Fruit fly (Drosophila melanogaster) whole organism, embryonic: ENCODE results near the gene LysS.

ENCODE experiments used
- Antp ChIP-seq: fragments of 200-800 bp; sonication (Bioruptor generic); optimal IDR thresholded peaks from 3 replicates; lab custom pipeline; 2016; ENCODE audit warnings: missing biosample characterization, missing genetic modification characterization
- Atf6 ChIP-seq: fragments of 200-800 bp; sonication (Bioruptor generic); IDR thresholded peaks from 2 replicates; pipeline ENCODE4 v1.3.6; 2022; ENCODE audit warnings: missing biosample characterization, missing genetic modification characterization
- Bteb2 ChIP-seq: fragments of 200-800 bp; sonication (Bioruptor generic); optimal IDR thresholded peaks from 2 replicates; lab custom pipeline; 2016; ENCODE audit warnings: missing biosample characterization, missing genetic modification characterization
- CG12155 ChIP-seq: fragments of 200-800 bp; sonication (Bioruptor generic); optimal IDR thresholded peaks from 3 replicates; lab custom pipeline; 2016; ENCODE audit warnings: missing biosample characterization, missing genetic modification characterization
- CG12769 ChIP-seq: fragments of 200-800 bp; sonication (Bioruptor generic); optimal IDR thresholded peaks from 2 replicates; lab custom pipeline; 2019; ENCODE audit warnings: missing biosample characterization, mild to moderate bottlenecking, missing genetic modification characterization, moderate library complexity
- CG14441 ChIP-seq: fragments of 200-800 bp; sonication (Bioruptor generic); IDR thresholded peaks from 2 replicates; pipeline ENCODE4 v1.3.6; 2022; ENCODE audit warnings: missing biosample characterization, missing genetic modification characterization
- CG14710 ChIP-seq: fragments of 200-800 bp; sonication (Bioruptor generic); optimal IDR thresholded peaks from 3 replicates; lab custom pipeline; 2019; ENCODE audit warnings: missing biosample characterization, mild to moderate bottlenecking, missing genetic modification characterization, moderate library complexity
- CG15269 ChIP-seq: fragments of 200-800 bp; sonication (Bioruptor generic); optimal IDR thresholded peaks from 2 replicates; lab custom pipeline; 2018; ENCODE audit warnings: missing biosample characterization, mild to moderate bottlenecking, missing genetic modification characterization, moderate library complexity
- CG17328 ChIP-seq: fragments of 200-800 bp; sonication (Bioruptor generic); IDR thresholded peaks from 2 replicates; pipeline ENCODE4 v1.3.6; 2022; ENCODE audit warnings: missing biosample characterization, missing genetic modification characterization
- CG18599 ChIP-seq: fragments of 200-800 bp; sonication (Bioruptor generic); optimal IDR thresholded peaks from 3 replicates; lab custom pipeline; 2017; ENCODE audit warnings: missing biosample characterization, missing genetic modification characterization, mild to moderate bottlenecking, moderate library complexity, missing genetic modification reagents
- CG2120 ChIP-seq: fragments of 200-800 bp; sonication (Bioruptor generic); optimal IDR thresholded peaks from 3 replicates; lab custom pipeline; 2016; ENCODE audit warnings: missing biosample characterization, missing genetic modification characterization
- CG2202 ChIP-seq: fragments of 200-800 bp; sonication (Bioruptor generic); optimal IDR thresholded peaks from 2 replicates; lab custom pipeline; 2018; ENCODE audit warnings: missing biosample characterization, mild to moderate bottlenecking, missing genetic modification characterization
- CG2678 ChIP-seq: fragments of 200-800 bp; sonication (Bioruptor generic); optimal IDR thresholded peaks from 3 replicates; lab custom pipeline; 2019; ENCODE audit warnings: missing biosample characterization, mild to moderate bottlenecking, missing genetic modification characterization, moderate library complexity
- CG4820 ChIP-seq: fragments of 200-800 bp; sonication (Bioruptor generic); optimal IDR thresholded peaks from 3 replicates; lab custom pipeline; 2016; ENCODE audit warnings: missing biosample characterization, missing genetic modification characterization
- CG7271 ChIP-seq: fragments of 200-800 bp; sonication (Bioruptor generic); optimal IDR thresholded peaks from 2 replicates; lab custom pipeline; 2018; ENCODE audit warnings: missing biosample characterization, mild to moderate bottlenecking, missing genetic modification characterization, moderate library complexity
- CG8290 ChIP-seq, 3 experiments: fragments of 200-800 bp; sonication (Bioruptor generic); optimal IDR thresholded peaks; 2 replicates each; lab custom pipeline; 2016 to 2019; ENCODE audit warnings: missing biosample characterization in 3 of 3, missing genetic modification characterization in 3 of 3, mild to moderate bottlenecking in 2 of 3, moderate library complexity in 1 of 3
- CG9817 ChIP-seq: fragments of 200-800 bp; sonication (Bioruptor generic); optimal IDR thresholded peaks from 2 replicates; lab custom pipeline; 2018; ENCODE audit warnings: missing biosample characterization, mild to moderate bottlenecking, missing genetic modification characterization, moderate library complexity
- Dad ChIP-seq: fragments of 200-800 bp; sonication (Bioruptor generic); optimal IDR thresholded peaks from 3 replicates; lab custom pipeline; 2016; ENCODE audit warnings: missing biosample characterization, missing genetic modification characterization
- Fer2 ChIP-seq: fragments of 200-800 bp; sonication (Bioruptor generic); optimal IDR thresholded peaks from 2 replicates; lab custom pipeline; 2018; ENCODE audit warnings: missing biosample characterization, mild to moderate bottlenecking, missing genetic modification characterization, moderate library complexity
- GATAe ChIP-seq: fragments of 200-800 bp; sonication (Bioruptor generic); conservative IDR thresholded peaks from 2 replicates; pipeline ENCODE4 v1.3.6; 2022; ENCODE audit warnings: missing biosample characterization, missing genetic modification characterization
- HHEX ChIP-seq: fragments of 200-800 bp; sonication (Bioruptor generic); optimal IDR thresholded peaks from 3 replicates; lab custom pipeline; 2017; ENCODE audit warnings: missing biosample characterization, mild to moderate bottlenecking, missing genetic modification characterization, missing genetic modification reagents
- Hey ChIP-seq: fragments of 200-800 bp; sonication (Bioruptor generic); optimal IDR thresholded peaks from 3 replicates; lab custom pipeline; 2018; ENCODE audit warnings: missing biosample characterization, mild to moderate bottlenecking, missing genetic modification characterization
- HmgZ ChIP-seq: fragments of 200-800 bp; sonication (Bioruptor generic); optimal IDR thresholded peaks from 2 replicates; lab custom pipeline; 2018; ENCODE audit warnings: missing biosample characterization, mild to moderate bottlenecking, missing genetic modification characterization
- Med ChIP-seq: fragments of 200-800 bp; sonication (Bioruptor generic); peaks from one replicate; lab custom pipeline; 2016; ENCODE audit warnings: missing biosample characterization, missing genetic modification characterization, mild to moderate bottlenecking, inconsistent platforms, moderate library complexity
- Ptx1 ChIP-seq: fragments of 200-800 bp; sonication (Bioruptor generic); IDR thresholded peaks from 2 replicates; pipeline ENCODE4 v1.3.6; 2022; ENCODE audit warnings: missing biosample characterization, missing genetic modification characterization
- Rfx ChIP-seq: fragments of 200-800 bp; sonication (Bioruptor generic); IDR thresholded peaks from 2 replicates; pipeline ENCODE4 v1.3.6; 2022; ENCODE audit warnings: missing biosample characterization, missing genetic modification characterization
- Sox102F ChIP-seq: fragments of 200-800 bp; sonication (Bioruptor generic); optimal IDR thresholded peaks from 2 replicates; lab custom pipeline; 2018; ENCODE audit warnings: missing biosample characterization, mild to moderate bottlenecking, missing genetic modification characterization, moderate library complexity
- al ChIP-seq: fragments of 200-800 bp; sonication (Bioruptor generic); IDR thresholded peaks from 2 replicates; pipeline ENCODE4 v1.3.6; 2022; ENCODE audit warnings: missing biosample characterization, missing genetic modification characterization
- bcd ChIP-seq: fragments of 200-800 bp; sonication (Bioruptor generic); optimal IDR thresholded peaks from 2 replicates; lab custom pipeline; 2017; ENCODE audit warnings: missing biosample characterization, mild to moderate bottlenecking, missing genetic modification characterization
- bowl ChIP-seq: fragments of 200-800 bp; sonication (Bioruptor generic); IDR thresholded peaks from 2 replicates; pipeline ENCODE4 v1.3.6; 2022; ENCODE audit warnings: missing biosample characterization, missing genetic modification characterization
- chif ChIP-seq, 2 experiments: fragments of 200-800 bp; sonication (Bioruptor generic); optimal IDR thresholded peaks; 3 replicates each; lab custom pipeline; 2016; ENCODE audit warnings: missing biosample characterization in 2 of 2, missing genetic modification characterization in 2 of 2
- dan ChIP-seq: fragments of 200-800 bp; sonication (Bioruptor generic); IDR thresholded peaks from 2 replicates; pipeline ENCODE4 v1.3.6; 2022; ENCODE audit warnings: missing biosample characterization, missing genetic modification characterization
- dati ChIP-seq: fragments of 200-800 bp; sonication (Bioruptor generic); IDR thresholded peaks from 2 replicates; pipeline ENCODE4 v1.3.6; 2022; ENCODE audit warnings: missing biosample characterization, missing genetic modification characterization
- dmrt99B ChIP-seq: fragments of 200-800 bp; sonication (Bioruptor generic); optimal IDR thresholded peaks from 2 replicates; lab custom pipeline; 2018; ENCODE audit warnings: missing biosample characterization, mild to moderate bottlenecking, missing genetic modification characterization, moderate library complexity
- dysf ChIP-seq: fragments of 200-800 bp; sonication (Bioruptor generic); IDR thresholded peaks from 3 replicates; pipeline ENCODE4 v1.3.6; 2022; ENCODE audit warnings: missing biosample characterization, missing genetic modification characterization
- gem ChIP-seq: fragments of 200-800 bp; sonication (Bioruptor generic); optimal IDR thresholded peaks from 2 replicates; lab custom pipeline; 2019; ENCODE audit warnings: missing biosample characterization, mild to moderate bottlenecking, missing genetic modification characterization, moderate library complexity
- jumu ChIP-seq: fragments of 200-800 bp; sonication (Bioruptor generic); optimal IDR thresholded peaks from 3 replicates; lab custom pipeline; 2016; ENCODE audit warnings: missing biosample characterization, missing genetic modification characterization
- lab ChIP-seq: fragments of 200-800 bp; sonication (Bioruptor generic); optimal IDR thresholded peaks from 3 replicates; lab custom pipeline; 2017; ENCODE audit warnings: missing biosample characterization, missing genetic modification characterization, mild to moderate bottlenecking, moderate library complexity, missing genetic modification reagents
- lbe ChIP-seq: fragments of 200-800 bp; sonication (Bioruptor generic); optimal IDR thresholded peaks from 2 replicates; lab custom pipeline; 2016; ENCODE audit warnings: missing biosample characterization, mild to moderate bottlenecking, missing genetic modification characterization
- lmd ChIP-seq: fragments of 200-800 bp; sonication (Bioruptor generic); IDR thresholded peaks from 2 replicates; pipeline ENCODE4 v1.3.6; 2022; ENCODE audit warnings: missing biosample characterization, missing genetic modification characterization
- mam ChIP-seq: fragments of 200-800 bp; sonication (Bioruptor generic); optimal IDR thresholded peaks from 3 replicates; lab custom pipeline; 2016; ENCODE audit warnings: missing biosample characterization, missing genetic modification characterization
- ranshi ChIP-seq: fragments of 200-800 bp; sonication (Bioruptor generic); IDR thresholded peaks from 2 replicates; pipeline ENCODE4 v1.3.6; 2022; ENCODE audit warnings: missing biosample characterization, missing genetic modification characterization
- sc ChIP-seq, 3 experiments: fragments of >200 bp in 2 of 3; fragments of 200-800 bp in 1 of 3; sonication (Bioruptor generic) in 1 of 3; optimal IDR thresholded peaks; 2 replicates in 2 of 3; 3 replicates in 1 of 3; lab custom pipeline; 2017; ENCODE audit warnings: mild to moderate bottlenecking in 1 of 3, missing biosample characterization in 1 of 3, missing genetic modification characterization in 1 of 3, missing genetic modification reagents in 1 of 3
- schlank ChIP-seq: fragments of 200-800 bp; sonication (Bioruptor generic); optimal IDR thresholded peaks from 2 replicates; lab custom pipeline; 2018; ENCODE audit warnings: missing biosample characterization, mild to moderate bottlenecking, missing genetic modification characterization
- slbo ChIP-seq: fragments of 200-800 bp; sonication (Bioruptor generic); IDR thresholded peaks from 2 replicates; pipeline ENCODE4 v1.3.6; 2022; ENCODE audit warnings: missing biosample characterization, missing genetic modification characterization
- ttk ChIP-seq: fragments of 200-800 bp; sonication (Bioruptor generic); IDR thresholded peaks from 2 replicates; pipeline ENCODE4 v2.1.2; 2022; ENCODE audit warnings: missing biosample characterization, missing genetic modification characterization
- unpg ChIP-seq: fragments of 200-800 bp; sonication (Bioruptor generic); optimal IDR thresholded peaks from 3 replicates; lab custom pipeline; 2018; ENCODE audit warnings: missing biosample characterization, mild to moderate bottlenecking, missing genetic modification characterization, moderate library complexity
- vvl ChIP-seq: fragments of 200-800 bp; sonication (Bioruptor generic); IDR thresholded peaks from 2 replicates; pipeline ENCODE4 v1.3.6; 2022; ENCODE audit warnings: missing biosample characterization, missing genetic modification characterization

LysS gene

DNA sequence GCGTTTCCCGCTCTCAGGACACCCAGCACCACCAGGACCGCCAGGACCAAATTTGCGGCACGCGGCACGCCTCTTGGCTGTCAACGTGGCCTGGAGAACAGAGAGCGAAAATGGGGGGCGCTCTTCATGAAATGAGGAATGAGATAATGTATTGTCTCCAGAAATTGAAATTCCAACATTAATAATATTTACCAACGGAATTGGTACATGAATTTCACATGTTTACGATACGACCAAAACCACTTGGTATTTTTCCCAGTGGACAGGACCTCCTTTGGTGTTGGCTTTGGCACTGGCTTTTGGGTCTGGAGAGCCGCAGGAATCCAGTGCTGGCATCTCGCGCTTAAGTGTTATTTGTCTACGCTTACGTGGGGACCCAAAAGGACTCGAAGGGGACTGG, 44.1 kb upstream of the LysS start (continued):
- TF ChIP-seq lab (GFP tag; lab: Kevin White, UChicago) (peak; percentile 53), lmd (GFP tag; lab: Robert Waterston, UW) (peak; percentile 34; the same call in 1 of the 2 replicates), Sox102F (GFP tag; lab: Kevin White, UChicago) (no peak), bcd (GFP tag; lab: Kevin White, UChicago) (peak; percentile 20), slbo (GFP tag; lab: Robert Waterston, UW) (peak; percentile 58), Antp (GFP tag; lab: Kevin White, UChicago) (peak; percentile 5), gem (tag; lab: Kevin White, UChicago) (peak; percentile 13), ttk (GFP tag; lab: Robert Waterston, UW) (0 out of 2 replicates have a peak, but pooled peaks have one; percentile 21), vvl (GFP tag; lab: Robert Waterston, UW) (0 out of 2 replicates have a peak, but pooled peaks have one; percentile 13), CG4820 (no peak), CG14441 (peak; percentile 60), Med (GFP tag; lab: Kevin White, UChicago) (peak; percentile 74), Ptx1 (GFP tag; lab: Robert Waterston, UW) (peak; percentile 35; the same call in 1 of the 2 replicates), CG9817 (tag; lab: Kevin White, UChicago) (no peak), bowl (GFP tag; lab: Robert Waterston, UW) (no peak), CG17328 (GFP tag; lab: Robert Waterston, UW) (0 out of 2 replicates have a peak, but pooled peaks have one; percentile 13), GATAe (no peak), CG2120 (GFP tag; lab: Kevin White, UChicago) (peak; percentile 56), CG7271 (tag; lab: Kevin White, UChicago) (no peak), dmrt99B (tag; lab: Kevin White, UChicago) (peak; percentile 29), Dad (GFP tag; lab: Kevin White, UChicago) (no peak), Rfx (peak; percentile 48; the same call in 1 of the 2 replicates), mam (GFP tag; lab: Kevin White, UChicago) (peak; percentile 20), unpg (GFP tag; lab: Kevin White, UChicago) (no peak), Atf6 (GFP tag; lab: Robert Waterston, UW) (peak; percentile 31; the same call in 1 of the 2 replicates), schlank (tag; lab: Kevin White, UChicago) (no peak), CG8290 (GFP tag; optimal IDR thresholded peaks at IDR 0.05; lab: Kevin White, UChicago) (no peak), CG8290 (tag; optimal IDR thresholded peaks at IDR 0.05; lab: Kevin White, UChicago) (peak in 1 of 2 experiments; percentile 60), CG2678 (tag; lab: Kevin White, UChicago) (peak; percentile 41), CG15269 (tag; lab: Kevin White, UChicago) (peak; percentile 14), ranshi (GFP tag; lab: Robert Waterston, UW) (peak; percentile 43; the same call in 1 of the 2 replicates), CG12769 (tag; lab: Kevin White, UChicago) (peak; percentile 31), dysf (peak; percentile 52; the same call in 1 of the 3 replicates), jumu (GFP tag; lab: Kevin White, UChicago) (no peak), dati (GFP tag; lab: Robert Waterston, UW) (no peak)

DNA sequence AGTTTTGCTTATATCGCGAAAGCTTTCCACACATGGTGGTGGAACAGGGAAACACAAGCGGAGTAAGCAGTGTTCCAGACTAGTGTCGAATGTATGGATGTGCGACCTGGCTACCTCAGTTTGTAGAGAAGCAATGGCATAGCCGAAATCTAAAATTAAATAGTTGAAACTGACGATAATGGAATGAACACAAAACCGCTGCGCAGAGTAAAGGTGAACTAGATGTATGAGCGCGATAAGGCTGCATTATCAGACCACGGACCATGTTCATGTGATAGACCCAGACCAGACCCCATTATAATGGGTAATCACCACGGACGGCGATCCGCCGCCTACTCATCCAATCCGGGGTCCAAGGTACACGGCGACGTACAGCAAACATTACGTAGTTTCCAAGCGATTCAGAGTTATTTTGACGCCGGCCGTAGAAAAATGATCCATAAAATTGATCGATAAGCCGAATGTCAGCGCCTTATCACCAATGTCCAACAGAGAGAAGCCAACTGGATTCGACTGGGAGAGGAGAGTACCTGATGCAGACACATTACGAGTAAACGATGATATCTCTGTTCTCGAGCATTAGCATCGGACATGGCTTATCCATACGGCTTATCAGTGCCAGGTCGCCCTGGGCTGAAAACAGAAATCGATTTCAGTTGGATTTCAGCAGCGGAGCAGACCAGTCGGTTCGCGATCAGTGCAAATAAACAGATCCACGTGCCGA, 38.4 kb upstream of the LysS start, which contains the start of gene CG13912:
Gene CG13912, plus strand, starts transcription at position 653 of the 724 bp plus-strand sequence.
- TF ChIP-seq CG12155 (GFP tag; lab: Kevin White, UChicago) (no peak), CG18599 (GFP tag; lab: Kevin White, UChicago) (no peak), chif (GFP tag; optimal IDR thresholded peaks at IDR 0.05; lab: Kevin White, UChicago) (no peak), CG14710 (tag; lab: Kevin White, UChicago) (no peak), dan (GFP tag; lab: Robert Waterston, UW) (no peak), CG2202 (tag; lab: Kevin White, UChicago) (no peak), lbe (GFP tag; lab: Kevin White, UChicago) (no peak), bowl (GFP tag; lab: Robert Waterston, UW) (0 out of 2 replicates have a peak, but pooled peaks have one; percentile 12), Bteb2 (no peak), al (no peak), Hey (peak; percentile 25), HHEX (GFP tag; lab: Kevin White, UChicago) (peak; percentile 18), HmgZ (tag; lab: Kevin White, UChicago) (peak; percentile 75), Fer2 (tag; lab: Kevin White, UChicago) (no peak), sc (optimal IDR thresholded peaks at IDR 0.05; lab: Kevin White, UChicago) (no peak), sc (GFP tag; optimal IDR thresholded peaks at IDR 0.05; lab: Kevin White, UChicago) (no peak), vvl (GFP tag; lab: Robert Waterston, UW) (no peak)
